Worm (Caenorhabditis elegans): Measurements from ENCODE around the gene col-186.

The col-186 gene

DNA sequence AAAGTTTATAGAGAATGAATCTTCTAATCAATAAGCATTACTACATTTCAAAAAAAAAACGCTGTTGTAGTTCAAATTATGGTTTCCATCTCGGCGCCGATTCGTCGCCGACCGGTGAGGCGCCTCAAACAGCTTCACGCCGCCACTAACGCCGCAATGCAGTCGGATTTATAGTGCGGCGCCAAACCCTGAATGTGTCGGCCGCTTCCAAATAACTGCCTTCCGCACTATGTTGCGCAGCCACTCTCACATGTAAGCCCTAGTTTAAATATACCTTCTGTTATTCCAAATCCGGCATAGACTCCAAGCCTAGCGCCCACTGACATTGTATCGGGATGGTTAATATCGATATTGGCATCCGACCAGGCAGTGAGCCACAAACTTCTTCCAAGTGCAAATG, 18.4 kb upstream of the col-186 start:
- no peak for TF ChIP-seq hnd-1 (tag; optimal IDR thresholded peaks at IDR 0.05)

DNA sequence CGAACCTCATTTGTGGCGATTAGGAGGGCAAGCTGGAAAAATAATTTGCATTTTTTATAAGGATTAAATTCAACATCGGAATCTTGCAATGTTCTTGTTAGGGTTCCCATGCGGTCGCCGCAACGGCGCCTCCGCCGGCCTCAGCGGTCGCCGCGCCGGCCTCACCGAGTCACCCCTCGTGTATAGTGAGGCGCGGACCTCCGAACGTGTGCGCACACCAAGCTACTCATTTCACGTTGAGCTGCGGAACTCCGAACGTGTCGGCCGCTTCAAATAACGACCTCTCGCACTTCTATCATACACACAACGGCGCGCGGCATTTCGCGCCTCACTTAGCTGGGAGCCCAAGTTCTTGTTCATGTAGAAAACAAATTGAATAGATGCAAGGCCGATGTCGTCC, 13.4 kb upstream of the col-186 start:
- TF ChIP-seq hmg-4 (GFP tag; optimal IDR thresholded peaks at IDR 0.05) (no peak), scrt-1 (GFP tag; IDR thresholded peaks at IDR 0.05) (no peak), pes-1 (GFP tag; IDR thresholded peaks at IDR 0.05) (no peak), aly-1 (tag; optimal IDR thresholded peaks at IDR 0.05) (no peak), ama-1 (optimal IDR thresholded peaks at IDR 0.05) (no peak), tbx-11 (GFP tag; IDR thresholded peaks at IDR 0.05) (no peak), flt-1 (GFP tag; IDR thresholded peaks at IDR 0.05) (no peak), sea-1 (GFP tag; conservative IDR thresholded peaks at IDR 0.05) (no peak), ceh-13 (GFP tag; optimal IDR thresholded peaks at IDR 0.05) (no peak), ets-7 (tag; optimal IDR thresholded peaks at IDR 0.05) (no peak), hmbx-1 (tag; optimal IDR thresholded peaks at IDR 0.05) (no peak), B0310.2 (tag; optimal IDR thresholded peaks at IDR 0.05) (no peak), tbx-37 (GFP tag; conservative IDR thresholded peaks at IDR 0.05) (no peak), hnd-1 (tag; optimal IDR thresholded peaks at IDR 0.05) (no peak), F13C5.2 (tag; optimal IDR thresholded peaks at IDR 0.05) (no peak), ceh-36 (tag; optimal IDR thresholded peaks at IDR 0.05) (no peak)

DNA sequence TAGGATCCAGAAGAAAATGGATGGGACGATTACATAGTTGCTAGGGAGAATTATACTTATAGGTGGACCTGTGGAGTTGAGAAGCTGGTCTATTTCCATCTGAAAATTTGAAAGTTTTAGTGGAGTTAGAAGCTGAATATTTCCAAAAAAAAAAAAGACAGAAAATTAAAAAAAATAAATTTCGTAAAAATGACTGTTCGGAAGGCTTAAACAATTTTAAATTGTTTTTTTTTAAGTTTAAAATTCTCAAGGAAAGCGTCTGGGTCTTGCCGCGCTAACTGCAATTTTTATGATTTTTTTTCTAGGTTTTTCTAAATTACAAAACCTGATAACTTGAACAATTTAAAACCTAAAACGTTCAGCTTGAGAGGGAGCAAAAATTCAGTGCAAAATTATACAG, 12.1 kb upstream of the col-186 start, which contains the start of gene mrp-3:
mrp-3 (minus strand) TSS at position 101 of the 400 bp plus-strand sequence.
- TF ChIP-seq tbx-11 (GFP tag; IDR thresholded peaks at IDR 0.05) (no peak), hmg-4 (GFP tag; optimal IDR thresholded peaks at IDR 0.05) (no peak), F13C5.2 (tag; optimal IDR thresholded peaks at IDR 0.05) (no peak), aly-1 (tag; optimal IDR thresholded peaks at IDR 0.05) (no peak), ama-1 (optimal IDR thresholded peaks at IDR 0.05) (no peak), flt-1 (GFP tag; IDR thresholded peaks at IDR 0.05) (no peak), ceh-36 (tag; optimal IDR thresholded peaks at IDR 0.05) (no peak), tbx-37 (GFP tag; conservative IDR thresholded peaks at IDR 0.05) (no peak), hnd-1 (tag; optimal IDR thresholded peaks at IDR 0.05) (no peak), pes-1 (GFP tag; IDR thresholded peaks at IDR 0.05) (no peak), hmbx-1 (tag; optimal IDR thresholded peaks at IDR 0.05) (no peak)

DNA sequence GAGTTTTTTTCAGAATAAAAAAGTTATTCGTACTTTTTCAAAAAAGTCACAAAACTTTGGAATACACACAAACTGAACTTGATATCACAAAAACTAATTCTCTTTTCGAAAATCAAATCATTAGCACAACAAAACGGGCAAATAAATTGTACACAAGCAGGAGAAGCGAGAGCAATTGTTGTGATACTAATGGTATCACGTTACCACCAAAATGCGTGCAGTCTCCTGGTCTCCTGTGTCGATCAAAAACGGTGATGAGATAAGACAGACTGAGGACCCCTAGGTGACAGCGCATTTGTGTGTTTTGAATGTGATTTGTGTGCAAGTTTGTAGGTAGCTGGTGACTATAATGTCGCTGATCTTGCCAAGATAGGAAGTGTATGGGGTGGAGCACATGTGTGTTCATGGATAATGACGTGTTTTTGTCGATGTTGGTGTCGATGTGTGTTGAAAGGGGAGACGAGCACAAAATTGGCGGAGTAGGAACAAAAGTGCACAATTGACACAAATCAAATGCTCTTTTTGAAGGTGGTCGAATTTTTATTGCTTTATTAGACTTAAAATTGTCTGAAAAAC, 11.4 kb upstream of the col-186 start:
- TF ChIP-seq pes-1 (GFP tag; IDR thresholded peaks at IDR 0.05) (no peak), sea-1 (GFP tag; conservative IDR thresholded peaks at IDR 0.05) (no peak), ceh-36 (tag; optimal IDR thresholded peaks at IDR 0.05) (no peak), ets-7 (tag; optimal IDR thresholded peaks at IDR 0.05) (no peak), B0310.2 (tag; optimal IDR thresholded peaks at IDR 0.05) (no peak), tra-4 (tag; optimal IDR thresholded peaks at IDR 0.05) (no peak), hmbx-1 (tag; optimal IDR thresholded peaks at IDR 0.05) (no peak), hnd-1 (tag; optimal IDR thresholded peaks at IDR 0.05) (no peak), ceh-13 (GFP tag; optimal IDR thresholded peaks at IDR 0.05) (no peak), flt-1 (GFP tag; IDR thresholded peaks at IDR 0.05) (no peak), tbx-37 (GFP tag; conservative IDR thresholded peaks at IDR 0.05) (no peak), ama-1 (optimal IDR thresholded peaks at IDR 0.05) (no peak), tbx-11 (GFP tag; IDR thresholded peaks at IDR 0.05) (no peak), aly-1 (tag; optimal IDR thresholded peaks at IDR 0.05) (no peak)

ce11 chrX:15943709-15944108, 7.6 kb upstream of the col-186 start, which contains the start of gene mec-5:
mec-5 (plus strand) TSS chrX:15944009.
- TF ChIP-seq ama-1 (optimal IDR thresholded peaks at IDR 0.05) (no peak), tbx-37 (GFP tag; conservative IDR thresholded peaks at IDR 0.05) (no peak), tbx-11 (GFP tag; IDR thresholded peaks at IDR 0.05) (no peak), sea-1 (GFP tag; conservative IDR thresholded peaks at IDR 0.05) (no peak), hmg-4 (GFP tag; optimal IDR thresholded peaks at IDR 0.05) (no peak), F13C5.2 (tag; optimal IDR thresholded peaks at IDR 0.05) (no peak), scrt-1 (GFP tag; IDR thresholded peaks at IDR 0.05) (no peak), pes-1 (GFP tag; IDR thresholded peaks at IDR 0.05) (no peak)

DNA sequence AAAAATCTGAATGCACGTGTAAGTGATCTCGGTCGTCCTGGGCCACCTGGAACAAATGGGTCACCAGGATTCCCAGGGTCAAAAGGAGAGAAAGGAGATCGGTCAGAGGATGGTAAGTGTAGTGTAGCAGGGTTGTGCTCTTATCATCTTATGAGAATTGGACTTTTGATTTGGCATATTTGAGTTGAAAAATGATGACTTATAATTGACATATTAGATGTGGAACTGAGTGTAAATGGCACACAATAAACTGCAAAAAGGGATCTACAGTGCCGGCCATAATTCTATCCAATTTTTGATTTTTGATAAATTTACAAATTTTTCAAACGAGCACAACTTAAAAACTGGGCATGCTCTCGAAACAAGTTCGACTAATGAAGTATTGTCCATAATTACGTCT, 7.1 kb upstream of the col-186 start:
- TF ChIP-seq tra-4 (tag; optimal IDR thresholded peaks at IDR 0.05) (no peak), scrt-1 (GFP tag; IDR thresholded peaks at IDR 0.05) (no peak), hnd-1 (tag; optimal IDR thresholded peaks at IDR 0.05) (no peak), tbx-37 (GFP tag; conservative IDR thresholded peaks at IDR 0.05) (no peak), ama-1 (optimal IDR thresholded peaks at IDR 0.05) (no peak), sea-1 (GFP tag; conservative IDR thresholded peaks at IDR 0.05) (no peak), B0310.2 (tag; optimal IDR thresholded peaks at IDR 0.05) (no peak), hmg-4 (GFP tag; optimal IDR thresholded peaks at IDR 0.05) (no peak)

ce11 chrX:15945806-15946205, 5.5 kb upstream of the col-186 start:
- TF ChIP-seq ama-1 (optimal IDR thresholded peaks at IDR 0.05) (no peak), tbx-37 (GFP tag; conservative IDR thresholded peaks at IDR 0.05) (no peak), B0310.2 (tag; optimal IDR thresholded peaks at IDR 0.05) (no peak), tbx-11 (GFP tag; IDR thresholded peaks at IDR 0.05) (no peak), aly-1 (tag; optimal IDR thresholded peaks at IDR 0.05) (no peak), F13C5.2 (tag; optimal IDR thresholded peaks at IDR 0.05) (no peak), flt-1 (GFP tag; IDR thresholded peaks at IDR 0.05) (no peak), tra-4 (tag; optimal IDR thresholded peaks at IDR 0.05) (no peak), scrt-1 (GFP tag; IDR thresholded peaks at IDR 0.05) (no peak), hmg-4 (GFP tag; optimal IDR thresholded peaks at IDR 0.05) (no peak), sea-1 (GFP tag; conservative IDR thresholded peaks at IDR 0.05) (no peak), ceh-36 (tag; optimal IDR thresholded peaks at IDR 0.05) (no peak), ets-7 (tag; optimal IDR thresholded peaks at IDR 0.05) (no peak), ceh-13 (GFP tag; optimal IDR thresholded peaks at IDR 0.05) (no peak), hnd-1 (tag; optimal IDR thresholded peaks at IDR 0.05) (no peak), hmbx-1 (tag; optimal IDR thresholded peaks at IDR 0.05) (no peak)

- TF ChIP-seq flt-1 (GFP tag; IDR thresholded peaks at IDR 0.05) = no peak
- TF ChIP-seq ama-1 (optimal IDR thresholded peaks at IDR 0.05) = no peak
- TF ChIP-seq ceh-36 (tag; optimal IDR thresholded peaks at IDR 0.05) = no peak
- no peak for TF ChIP-seq F13C5.2 (tag; optimal IDR thresholded peaks at IDR 0.05)
- no peak for TF ChIP-seq scrt-1 (GFP tag; IDR thresholded peaks at IDR 0.05)
- TF ChIP-seq tbx-37 (GFP tag; conservative IDR thresholded peaks at IDR 0.05) = no peak
- no peak for TF ChIP-seq tra-4 (tag; optimal IDR thresholded peaks at IDR 0.05)
Measured at ce11 chrX:15953086-15953485, 1.8 kb downstream of the col-186 start.
